Worm (Caenorhabditis elegans) whole organism, L1 larva: ENCODE data around the gene Y110A2AL.10.

Experiments used
- C04F5.9 ChIP-seq: sonication (generic microtip); optimal IDR thresholded peaks from 2 replicates; lab custom pipeline; 2016; ENCODE audit warnings: missing genetic modification characterization, missing compliant biosample characterization
- ama-1 ChIP-seq: fragments of 150-350 bp; optimal IDR thresholded peaks from 2 replicates; lab custom pipeline; 2014
- blmp-1 ChIP-seq: fragments of 150-350 bp; optimal IDR thresholded peaks from 2 replicates; lab custom pipeline; 2014; ENCODE audit warnings: missing biosample characterization, missing genetic modification characterization
- ceh-82 ChIP-seq, 3 experiments: fragments of 150-350 bp in 1 of 3; sonication (generic microtip) in 2 of 3; optimal IDR thresholded peaks; 2 replicates each; lab custom pipeline; 2014 to 2017; ENCODE audit warnings: missing biosample characterization in 3 of 3, missing genetic modification characterization in 3 of 3
- fkh-8 ChIP-seq: sonication (generic microtip); optimal IDR thresholded peaks from 2 replicates; lab custom pipeline; 2016; ENCODE audit warnings: mild to moderate bottlenecking, missing genetic modification characterization, missing compliant biosample characterization
- fos-1 ChIP-seq: fragments of 150-350 bp; optimal IDR thresholded peaks from 2 replicates; lab custom pipeline; 2014; ENCODE audit warnings: missing biosample characterization, missing genetic modification characterization
- isw-1 ChIP-seq: fragments of 200-800 bp; sonication (Bioruptor generic); IDR thresholded peaks from 2 replicates; pipeline ENCODE4 v1.3.6; 2022; ENCODE audit warnings: missing genetic modification characterization, missing compliant biosample characterization
- lin-15B ChIP-seq: fragments of 150-350 bp; sonication (generic microtip); optimal IDR thresholded peaks from 3 replicates; lab custom pipeline; 2014; ENCODE audit warnings: missing biosample characterization, missing genetic modification characterization
- mdl-1 ChIP-seq, 2 experiments: fragments of 150-350 bp; optimal IDR thresholded peaks; 2 replicates each; lab custom pipeline; 2014 to 2017; ENCODE audit warnings: missing biosample characterization in 2 of 2, missing genetic modification characterization in 2 of 2, inconsistent platforms in 1 of 2
- nhr-12 ChIP-seq: sonication (generic microtip); optimal IDR thresholded peaks from 2 replicates; lab custom pipeline; 2017; ENCODE audit warnings: missing biosample characterization, missing genetic modification characterization
- sox-4 ChIP-seq: sonication (generic microtip); optimal IDR thresholded peaks from 2 replicates; lab custom pipeline; 2016; ENCODE audit warnings: missing genetic modification characterization, missing compliant biosample characterization
- unc-62 ChIP-seq: fragments of 150-350 bp; optimal IDR thresholded peaks from 2 replicates; lab custom pipeline; 2014; ENCODE audit warnings: missing biosample characterization, missing genetic modification reagents, missing genetic modification characterization
- unc-86 ChIP-seq: sonication (generic microtip); optimal IDR thresholded peaks from 2 replicates; lab custom pipeline; 2016; ENCODE audit warnings: missing genetic modification characterization, missing compliant biosample characterization
- zag-1 ChIP-seq: fragments of 150-350 bp; optimal IDR thresholded peaks from 2 replicates; lab custom pipeline; 2014; ENCODE audit warnings: missing biosample characterization, missing genetic modification characterization

ce11 chrII:2864229-2864628 lies 7.5 kb downstream of the Y110A2AL.10 start, which contains the start of gene Y110A2AL.5:
- TF ChIP-seq unc-62 (GFP tag; lab: Kevin White, UChicago) (no peak), blmp-1 (no peak), isw-1 (GFP tag; lab: Robert Waterston, UW) (no peak), fkh-8 (tag; lab: Kevin White, UChicago) (no peak), ceh-82 (tag; optimal IDR thresholded peaks at IDR 0.05; lab: Kevin White, UChicago) (no peak), lin-15B (tag; lab: Kevin White, UChicago) (no peak), unc-86 (tag; lab: Kevin White, UChicago) (no peak), zag-1 (tag; lab: Kevin White, UChicago) (no peak), ama-1 (lab: Kevin White, UChicago) (no peak), nhr-12 (tag; lab: Kevin White, UChicago) (no peak), mdl-1 (tag; optimal IDR thresholded peaks at IDR 0.05; lab: Kevin White, UChicago) (no peak), fos-1 (tag; lab: Kevin White, UChicago) (no peak), sox-4 (no peak), C04F5.9 (tag; lab: Kevin White, UChicago) (no peak)
